Fruit fly (Drosophila melanogaster): ENCODE results near the gene CG5466.

The CG5466 gene

DNA sequence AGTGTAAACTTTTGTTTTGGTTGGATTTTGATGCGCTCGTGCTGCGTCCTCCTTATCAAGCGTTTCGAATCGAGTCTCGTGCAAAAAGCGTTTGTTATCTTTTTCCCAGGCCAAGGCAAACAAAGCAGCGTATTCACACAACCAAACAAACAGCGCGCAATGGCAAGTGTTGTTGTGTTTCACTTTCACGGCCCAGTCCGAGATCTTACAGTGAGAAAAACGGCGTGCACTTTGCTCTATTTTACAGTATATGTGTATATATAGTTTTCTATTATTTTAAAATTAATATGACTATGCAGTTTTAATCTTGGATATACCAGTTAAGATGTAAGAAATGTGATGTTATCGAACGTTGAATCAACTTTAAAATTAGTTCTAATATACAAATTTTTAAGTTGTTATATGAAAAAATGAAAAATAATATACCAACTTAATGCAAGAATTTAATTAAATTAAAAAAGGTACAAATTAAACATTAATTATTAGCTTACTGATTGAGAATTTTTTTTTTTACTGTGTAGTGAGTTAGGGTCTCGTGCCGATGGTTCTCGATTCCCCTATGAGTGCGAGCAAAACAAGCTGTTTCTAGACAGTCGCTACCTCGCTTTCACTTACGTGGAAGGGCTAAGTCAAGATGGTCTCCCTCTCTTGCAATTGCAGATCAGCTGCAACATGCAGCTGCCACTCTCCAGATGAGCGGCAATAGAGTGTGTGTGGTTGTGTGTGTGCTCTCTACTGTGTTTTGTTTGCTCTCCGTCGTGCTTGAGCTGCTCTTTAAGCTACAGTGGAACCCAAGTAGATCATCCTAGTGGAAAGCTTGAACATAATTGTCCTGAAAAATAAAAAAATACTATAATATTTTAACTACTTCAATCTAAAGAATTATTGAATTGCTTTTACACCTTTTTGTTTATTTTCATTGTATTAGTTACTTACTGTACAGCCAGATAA lies 23.2 kb upstream of the CG5466 start (continued):
- peak; percentile 11 for TF ChIP-seq jing (GFP tag; optimal IDR thresholded peaks at IDR 0.05)
- TF ChIP-seq knrl (GFP tag; IDR thresholded peaks at IDR 0.05; ENCODE audit: partially characterized antibody), result no peak
- peak; percentile 53 for TF ChIP-seq klu (GFP tag; IDR thresholded peaks at IDR 0.05)
- TF ChIP-seq CG9797 (GFP tag; optimal IDR thresholded peaks at IDR 0.05), result no peak
- peak; percentile 9 for TF ChIP-seq jumu (GFP tag; optimal IDR thresholded peaks at IDR 0.05)
- peak; percentile 95 for TF ChIP-seq CG17359 (tag; optimal IDR thresholded peaks at IDR 0.05)
- TF ChIP-seq CG10267 (tag; optimal IDR thresholded peaks at IDR 0.05), result peak; percentile 94
- TF ChIP-seq Lhr (GFP tag; optimal IDR thresholded peaks at IDR 0.05), result peak; percentile 62
- TF ChIP-seq lab (GFP tag; optimal IDR thresholded peaks at IDR 0.05), result peak; percentile 87
- TF ChIP-seq nom (GFP tag; optimal IDR thresholded peaks at IDR 0.05), result peak; percentile 88
- peak; percentile 52; the same call in 1 of the 3 replicates for TF ChIP-seq so (GFP tag; IDR thresholded peaks at IDR 0.05)
- peak; percentile 33; the same call in 1 of the 2 replicates for TF ChIP-seq sob (GFP tag; IDR thresholded peaks at IDR 0.05)
- TF ChIP-seq Dip3 (GFP tag; optimal IDR thresholded peaks at IDR 0.05), result no peak
- peak; percentile 97 for TF ChIP-seq phol (tag; optimal IDR thresholded peaks at IDR 0.05)
- peak; percentile 50 for TF ChIP-seq HmgZ (tag; optimal IDR thresholded peaks at IDR 0.05)
- peak; percentile 27; the same call in 1 of the 2 replicates for TF ChIP-seq CG17612 (GFP tag; IDR thresholded peaks at IDR 0.05)
- no peak for TF ChIP-seq Neu2 (GFP tag; optimal IDR thresholded peaks at IDR 0.05; ENCODE audit: borderline replicate concordance)
- no peak for TF ChIP-seq CG12071 (GFP tag; optimal IDR thresholded peaks at IDR 0.05)
- TF ChIP-seq gsb (GFP tag; IDR thresholded peaks at IDR 0.05), result peak; percentile 22
- TF ChIP-seq pzg (GFP tag; optimal IDR thresholded peaks at IDR 0.05), result no peak
- peak; percentile 66 for TF ChIP-seq esg (GFP tag; conservative IDR thresholded peaks at IDR 0.05)
- peak; percentile 55 for TF ChIP-seq CG2120 (GFP tag; optimal IDR thresholded peaks at IDR 0.05)
- peak; percentile 91 for TF ChIP-seq Oli (tag; optimal IDR thresholded peaks at IDR 0.05)
- peak; percentile 87 for TF ChIP-seq CG6254 (GFP tag; optimal IDR thresholded peaks at IDR 0.05)
- peak; percentile 94 for TF ChIP-seq CG8924 (tag; optimal IDR thresholded peaks at IDR 0.05)
- no peak for TF ChIP-seq usp (GFP tag; optimal IDR thresholded peaks at IDR 0.05)
- peak; percentile 98 for TF ChIP-seq CG17361 (GFP tag; IDR thresholded peaks at IDR 0.05)
- TF ChIP-seq bcd (GFP tag; optimal IDR thresholded peaks at IDR 0.05), result peak; percentile 88
- no peak for TF ChIP-seq pita (GFP tag; optimal IDR thresholded peaks at IDR 0.05)
- peak; percentile 79 for TF ChIP-seq sim (GFP tag; IDR thresholded peaks at IDR 0.05)
- peak; percentile 71 for TF ChIP-seq CG1529 (GFP tag; optimal IDR thresholded peaks at IDR 0.05)
- no peak for TF ChIP-seq HLH4C (GFP tag; IDR thresholded peaks at IDR 0.05; ENCODE audit: partially characterized antibody)
- peak; percentile 73 for TF ChIP-seq Vsx1 (GFP tag; optimal IDR thresholded peaks at IDR 0.05)
- peak; percentile 66 for TF ChIP-seq CG11723 (GFP tag; optimal IDR thresholded peaks at IDR 0.05)
- peak; percentile 42; the same call in 1 of the 2 replicates for TF ChIP-seq ro (GFP tag; IDR thresholded peaks at IDR 0.05)
- peak; percentile 42; the same call in 1 of the 2 replicates for TF ChIP-seq Oaz (GFP tag; IDR thresholded peaks at IDR 0.05)
- TF ChIP-seq zfh1 (GFP tag; IDR thresholded peaks at IDR 0.05), result peak; percentile 80
- peak; percentile 79 for TF ChIP-seq cato (GFP tag; optimal IDR thresholded peaks at IDR 0.05; ENCODE audit: borderline replicate concordance)
- TF ChIP-seq CG8089 (GFP tag; optimal IDR thresholded peaks at IDR 0.05), result no peak
- peak; percentile 65 for TF ChIP-seq Dbx (GFP tag; IDR thresholded peaks at IDR 0.05)
- peak; percentile 41 for TF ChIP-seq CG6854 (GFP tag; optimal IDR thresholded peaks at IDR 0.05)
- no peak for TF ChIP-seq Dad (GFP tag; optimal IDR thresholded peaks at IDR 0.05)
- no peak for TF ChIP-seq Sry-δ (GFP tag; optimal IDR thresholded peaks at IDR 0.05)
- TF ChIP-seq Taf1 (GFP tag; IDR thresholded peaks at IDR 0.05), result no peak
- TF ChIP-seq lola (GFP tag; optimal IDR thresholded peaks at IDR 0.05), result peak in 1 of 3 experiments; percentile 98
- peak; percentile 87 for TF ChIP-seq CG15479 (GFP tag; optimal IDR thresholded peaks at IDR 0.05)
- TF ChIP-seq ranshi (GFP tag; IDR thresholded peaks at IDR 0.05), result peak; percentile 73
- peak; percentile 54 for TF ChIP-seq CG1603 (tag; optimal IDR thresholded peaks at IDR 0.05)
